Fruit fly (Drosophila melanogaster) whole organism, embryonic: Measurements from ENCODE around the gene CG13113.

Experiments used
- Asciz ChIP-seq: fragments of 200-800 bp; sonication (Bioruptor generic); optimal IDR thresholded peaks from 2 replicates; lab custom pipeline; 2017; ENCODE audit warnings: missing biosample characterization, mild to moderate bottlenecking, missing genetic modification characterization, missing genetic modification reagents
- CG10979 ChIP-seq: fragments of 200-800 bp; sonication (Bioruptor generic); optimal IDR thresholded peaks from 2 replicates; lab custom pipeline; 2018; ENCODE audit warnings: missing biosample characterization, mild to moderate bottlenecking, missing genetic modification characterization, moderate library complexity
- CG12071 ChIP-seq: fragments of 200-800 bp; sonication (Bioruptor generic); optimal IDR thresholded peaks from 3 replicates; lab custom pipeline; 2018; ENCODE audit warnings: missing biosample characterization, mild to moderate bottlenecking, missing genetic modification characterization
- CG12155 ChIP-seq: fragments of 200-800 bp; sonication (Bioruptor generic); optimal IDR thresholded peaks from 3 replicates; lab custom pipeline; 2016; ENCODE audit warnings: missing biosample characterization, missing genetic modification characterization
- CG15601 ChIP-seq: fragments of 200-800 bp; sonication (Bioruptor generic); optimal IDR thresholded peaks from 3 replicates; lab custom pipeline; 2019; ENCODE audit warnings: missing biosample characterization, mild to moderate bottlenecking, missing genetic modification characterization, moderate library complexity
- CG16813 ChIP-seq: fragments of 200-800 bp; sonication (Bioruptor generic); IDR thresholded peaks from 3 replicates; pipeline ENCODE4 v1.3.6; 2022; ENCODE audit warnings: missing biosample characterization, missing genetic modification characterization; ENCODE audit not compliant: partially characterized antibody
- CG17385 ChIP-seq: fragments of 200-800 bp; sonication (Bioruptor generic); optimal IDR thresholded peaks from 3 replicates; lab custom pipeline; 2018; ENCODE audit warnings: missing biosample characterization, mild to moderate bottlenecking, missing genetic modification characterization
- CG17829 ChIP-seq: fragments of 200-800 bp; optimal IDR thresholded peaks from 2 replicates; lab custom pipeline; 2019; ENCODE audit warnings: missing biosample characterization, mild to moderate bottlenecking, missing genetic modification characterization, moderate library complexity
- CG18764 ChIP-seq: fragments of 200-800 bp; sonication (Bioruptor generic); optimal IDR thresholded peaks from 3 replicates; lab custom pipeline; 2016; ENCODE audit warnings: missing biosample characterization, missing genetic modification characterization
- CG30403 ChIP-seq: fragments of 200-800 bp; sonication (Bioruptor generic); optimal IDR thresholded peaks from 3 replicates; lab custom pipeline; 2016; ENCODE audit warnings: missing biosample characterization, missing genetic modification characterization
- CG31388 ChIP-seq: fragments of 200-800 bp; sonication (Bioruptor generic); optimal IDR thresholded peaks from 2 replicates; lab custom pipeline; 2016; ENCODE audit warnings: missing biosample characterization, missing genetic modification characterization
- CG32767 ChIP-seq: fragments of 200-800 bp; sonication (Bioruptor generic); IDR thresholded peaks from 2 replicates; pipeline ENCODE4 v1.3.6; 2022; ENCODE audit warnings: missing biosample characterization, missing genetic modification characterization
- CG34422 ChIP-seq: fragments of 200-800 bp; sonication (Bioruptor generic); IDR thresholded peaks from 3 replicates; pipeline ENCODE4 v1.3.6; 2022; ENCODE audit warnings: missing biosample characterization, missing genetic modification characterization
- CG42726 ChIP-seq: fragments of 200-800 bp; sonication (Bioruptor generic); IDR thresholded peaks from 2 replicates; pipeline ENCODE4 v1.3.6; 2022; ENCODE audit warnings: missing biosample characterization, missing genetic modification characterization; ENCODE audit not compliant: partially characterized antibody
- CG4707 ChIP-seq: fragments of 200-800 bp; sonication (Bioruptor generic); optimal IDR thresholded peaks from 2 replicates; lab custom pipeline; 2018; ENCODE audit warnings: missing biosample characterization, mild to moderate bottlenecking, missing genetic modification characterization, moderate library complexity
- CG5245 ChIP-seq: fragments of 200-800 bp; sonication (Bioruptor generic); optimal IDR thresholded peaks from 3 replicates; lab custom pipeline; 2016; ENCODE audit warnings: missing biosample characterization, missing genetic modification characterization
- CG6813 ChIP-seq: fragments of 200-800 bp; sonication (Bioruptor generic); optimal IDR thresholded peaks from 2 replicates; lab custom pipeline; 2017; ENCODE audit warnings: missing biosample characterization, missing genetic modification characterization, mild to moderate bottlenecking, moderate library complexity, missing genetic modification reagents
- CG7556 ChIP-seq: fragments of 200-800 bp; sonication (Bioruptor generic); optimal IDR thresholded peaks from 2 replicates; lab custom pipeline; 2017; ENCODE audit warnings: missing biosample characterization, mild to moderate bottlenecking, missing genetic modification characterization
- CG7987 ChIP-seq: fragments of 200-800 bp; sonication (Bioruptor generic); optimal IDR thresholded peaks from 2 replicates; lab custom pipeline; 2018; ENCODE audit warnings: missing biosample characterization, mild to moderate bottlenecking, missing genetic modification characterization, moderate library complexity
- CG8281 ChIP-seq: fragments of 200-800 bp; sonication (Bioruptor generic); optimal IDR thresholded peaks from 2 replicates; lab custom pipeline; 2018; ENCODE audit warnings: missing biosample characterization, mild to moderate bottlenecking, missing genetic modification characterization, moderate library complexity
- CG8944 ChIP-seq: fragments of 200-800 bp; sonication (Bioruptor generic); optimal IDR thresholded peaks from 3 replicates; lab custom pipeline; 2016; ENCODE audit warnings: missing biosample characterization, missing genetic modification characterization
- CG9797 ChIP-seq: fragments of 200-800 bp; sonication (Bioruptor generic); optimal IDR thresholded peaks from 3 replicates; lab custom pipeline; 2018; ENCODE audit warnings: missing biosample characterization, mild to moderate bottlenecking, missing genetic modification characterization
- CHES-1-like ChIP-seq: fragments of 200-800 bp; sonication (Bioruptor generic); optimal IDR thresholded peaks from 2 replicates; lab custom pipeline; 2016; ENCODE audit warnings: missing biosample characterization, missing genetic modification characterization
- Camta ChIP-seq: fragments of 200-800 bp; sonication (Bioruptor generic); optimal IDR thresholded peaks from 2 replicates; lab custom pipeline; 2016; ENCODE audit warnings: missing biosample characterization, missing genetic modification characterization
- CkIIα-i1 ChIP-seq: fragments of 200-800 bp; sonication (Bioruptor generic); IDR thresholded peaks from 2 replicates; pipeline ENCODE4 v1.3.6; 2022; ENCODE audit warnings: missing biosample characterization, missing genetic modification characterization
- HLH4C ChIP-seq: fragments of 200-800 bp; sonication (Bioruptor generic); IDR thresholded peaks from 3 replicates; pipeline ENCODE4 v1.3.6; 2022; ENCODE audit warnings: missing biosample characterization, missing genetic modification characterization; ENCODE audit not compliant: partially characterized antibody
- Hmx ChIP-seq: fragments of 200-800 bp; sonication (Bioruptor generic); optimal IDR thresholded peaks from 2 replicates; lab custom pipeline; 2016; ENCODE audit warnings: missing biosample characterization, missing genetic modification characterization
- Oaz ChIP-seq: fragments of 200-800 bp; sonication (Bioruptor generic); IDR thresholded peaks from 2 replicates; pipeline ENCODE4 v1.3.6; 2022; ENCODE audit warnings: missing biosample characterization, missing genetic modification characterization
- Sry-β ChIP-seq: fragments of 200-800 bp; sonication (Bioruptor generic); optimal IDR thresholded peaks from 2 replicates; lab custom pipeline; 2018; ENCODE audit warnings: missing biosample characterization, mild to moderate bottlenecking, missing genetic modification characterization, moderate library complexity
- caup ChIP-seq: fragments of 200-800 bp; sonication (Bioruptor generic); optimal IDR thresholded peaks from 3 replicates; lab custom pipeline; 2017; ENCODE audit warnings: missing biosample characterization, mild to moderate bottlenecking, missing genetic modification characterization, moderate library complexity; ENCODE audit not compliant: severe bottlenecking
- en ChIP-seq: fragments of 200-800 bp; sonication (Bioruptor generic); optimal IDR thresholded peaks from 2 replicates; lab custom pipeline; 2016; ENCODE audit warnings: missing biosample characterization, missing genetic modification characterization
- esg ChIP-seq: fragments of 200-800 bp; sonication (Bioruptor generic); conservative IDR thresholded peaks from 2 replicates; pipeline ENCODE4 v1.3.6; 2022; ENCODE audit warnings: missing biosample characterization, missing genetic modification characterization
- grn ChIP-seq: fragments of 200-800 bp; sonication (Bioruptor generic); optimal IDR thresholded peaks from 3 replicates; lab custom pipeline; 2017; ENCODE audit warnings: missing biosample characterization, missing genetic modification characterization
- gro ChIP-seq: fragments of 200-800 bp; sonication (Bioruptor generic); optimal IDR thresholded peaks from 2 replicates; lab custom pipeline; 2016; ENCODE audit warnings: missing biosample characterization, missing genetic modification characterization
- gt ChIP-seq: fragments of 200-800 bp; sonication (Bioruptor generic); IDR thresholded peaks from 2 replicates; pipeline ENCODE4 v1.3.6; 2022; ENCODE audit warnings: missing biosample characterization, missing genetic modification characterization
- jing ChIP-seq: fragments of 200-800 bp; sonication (Bioruptor generic); optimal IDR thresholded peaks from 2 replicates; lab custom pipeline; 2018; ENCODE audit warnings: missing biosample characterization, mild to moderate bottlenecking, missing genetic modification characterization
- nau ChIP-seq: fragments of 200-800 bp; sonication (Bioruptor generic); optimal IDR thresholded peaks from 3 replicates; lab custom pipeline; 2017; ENCODE audit warnings: missing biosample characterization, mild to moderate bottlenecking, missing genetic modification characterization, missing genetic modification reagents
- nerfin-2 ChIP-seq: fragments of 200-800 bp; sonication (Bioruptor generic); IDR thresholded peaks from 2 replicates; pipeline ENCODE4 v1.3.6; 2022; ENCODE audit warnings: missing biosample characterization, missing genetic modification characterization; ENCODE audit not compliant: partially characterized antibody
- nmo ChIP-seq: fragments of 200-800 bp; sonication (Bioruptor generic); optimal IDR thresholded peaks from 2 replicates; lab custom pipeline; 2018; ENCODE audit warnings: missing biosample characterization, mild to moderate bottlenecking, missing genetic modification characterization, moderate library complexity
- pb ChIP-seq: fragments of 200-800 bp; sonication (Bioruptor generic); optimal IDR thresholded peaks from 3 replicates; lab custom pipeline; 2016; ENCODE audit warnings: missing biosample characterization, missing genetic modification characterization
- pho ChIP-seq: fragments of 200-800 bp; sonication (Bioruptor generic); optimal IDR thresholded peaks from 2 replicates; lab custom pipeline; 2016; ENCODE audit warnings: missing biosample characterization, missing genetic modification characterization
- row ChIP-seq: fragments of 200-800 bp; sonication (Bioruptor generic); IDR thresholded peaks from 3 replicates; pipeline ENCODE4 v1.3.6; 2022; ENCODE audit warnings: missing biosample characterization, missing genetic modification characterization
- seq ChIP-seq: fragments of 200-800 bp; sonication (Bioruptor generic); IDR thresholded peaks from 2 replicates; pipeline ENCODE4 v1.3.6; 2022; ENCODE audit warnings: missing biosample characterization, missing genetic modification characterization
- sima ChIP-seq: fragments of 200-800 bp; sonication (Bioruptor generic); optimal IDR thresholded peaks from 2 replicates; lab custom pipeline; 2016; ENCODE audit warnings: missing biosample characterization, missing genetic modification characterization
- tgo ChIP-seq: fragments of 200-800 bp; sonication (Bioruptor generic); IDR thresholded peaks from 3 replicates; pipeline ENCODE4 v1.3.6; 2022; ENCODE audit warnings: missing biosample characterization, missing genetic modification characterization
- tup ChIP-seq: fragments of 200-800 bp; sonication (Bioruptor generic); optimal IDR thresholded peaks from 2 replicates; lab custom pipeline; 2016; ENCODE audit warnings: missing biosample characterization, mild to moderate bottlenecking, missing genetic modification characterization, moderate library complexity
- yki ChIP-seq: fragments of >200 bp; optimal IDR thresholded peaks from 3 replicates; lab custom pipeline; 2018
- zf30C ChIP-seq: fragments of 200-800 bp; sonication (Bioruptor generic); optimal IDR thresholded peaks from 3 replicates; lab custom pipeline; 2018; ENCODE audit warnings: missing biosample characterization, mild to moderate bottlenecking, missing genetic modification characterization

Gene CG13113

dm6 chr2L:9569588-9570434 is 25.8 kb downstream of the CG13113 start (continued):
- TF ChIP-seq CG17385 (GFP tag; lab: Kevin White, UChicago): peak; percentile 95
- peak; percentile 64 for TF ChIP-seq grn (GFP tag; lab: Kevin White, UChicago)
- TF ChIP-seq CG9797 (GFP tag; lab: Kevin White, UChicago): no peak
- TF ChIP-seq CkIIα-i1 (GFP tag; lab: Robert Waterston, UW): peak; percentile 48; the same call in 1 of the 2 replicates
- TF ChIP-seq CG15601: peak; percentile 89
- TF ChIP-seq CG7987 (GFP tag; lab: Kevin White, UChicago): peak; percentile 77
- TF ChIP-seq Camta: peak; percentile 83
- no peak; the same call in 2 of the 3 replicates for TF ChIP-seq HLH4C (GFP tag; lab: Robert Waterston, UW)
- no peak for TF ChIP-seq CG42726 (GFP tag; lab: Robert Waterston, UW)
- TF ChIP-seq nerfin-2 (GFP tag; lab: Robert Waterston, UW): no peak
- peak; percentile 38 for TF ChIP-seq gt (GFP tag; lab: Robert Waterston, UW)
- peak; percentile 85 for TF ChIP-seq gro (GFP tag; lab: Kevin White, UChicago)
- peak; percentile 80 for TF ChIP-seq Hmx (GFP tag; lab: Kevin White, UChicago)
- TF ChIP-seq CG18764 (GFP tag; lab: Kevin White, UChicago): peak; percentile 92
- TF ChIP-seq CG10979 (tag; lab: Kevin White, UChicago): peak; percentile 96
- TF ChIP-seq CG5245: peak; percentile 92
- peak; percentile 89 for TF ChIP-seq CG8281 (tag; lab: Kevin White, UChicago)
- TF ChIP-seq row (GFP tag; lab: Robert Waterston, UW): peak; percentile 94
- TF ChIP-seq CG7556 (GFP tag; lab: Kevin White, UChicago): peak; percentile 99
- peak; percentile 86 for TF ChIP-seq CG31388 (GFP tag; lab: Kevin White, UChicago)
- peak; percentile 73 for TF ChIP-seq CG8944 (GFP tag; lab: Kevin White, UChicago)
- TF ChIP-seq yki (lab: Kevin White, UChicago): no peak
- TF ChIP-seq jing (GFP tag; lab: Kevin White, UChicago): peak; percentile 81
- peak; percentile 98 for TF ChIP-seq nmo (GFP tag; lab: Kevin White, UChicago)
- TF ChIP-seq pb (GFP tag; lab: Kevin White, UChicago): peak; percentile 71
- peak; percentile 86 for TF ChIP-seq Oaz (GFP tag; lab: Robert Waterston, UW)
- TF ChIP-seq CG16813: peak; percentile 43; the same call in 2 of the 3 replicates
- peak; percentile 52 for TF ChIP-seq sima (GFP tag; lab: Kevin White, UChicago)
- TF ChIP-seq CHES-1-like (GFP tag; lab: Kevin White, UChicago): peak; percentile 86
- peak; percentile 82 for TF ChIP-seq CG12071
- TF ChIP-seq CG6813 (GFP tag; lab: Kevin White, UChicago): peak; percentile 94
- peak; percentile 97 for TF ChIP-seq caup (GFP tag; lab: Kevin White, UChicago)
- peak; percentile 92 for TF ChIP-seq seq (GFP tag; lab: Robert Waterston, UW)
- TF ChIP-seq CG32767 (GFP tag; lab: Robert Waterston, UW): peak; percentile 85
- TF ChIP-seq CG34422 (GFP tag; lab: Robert Waterston, UW): peak; percentile 91
- TF ChIP-seq tup (GFP tag; lab: Kevin White, UChicago): peak; percentile 82
- TF ChIP-seq pho: peak; percentile 81
- peak; percentile 96 for TF ChIP-seq Asciz (GFP tag; lab: Kevin White, UChicago)
- TF ChIP-seq CG12155: peak; percentile 92
- peak; percentile 85 for TF ChIP-seq CG4707 (GFP tag; lab: Kevin White, UChicago)
- peak; percentile 96 for TF ChIP-seq CG17829 (tag; lab: Kevin White, UChicago)
- TF ChIP-seq nau: peak; percentile 95
- peak; percentile 29 for TF ChIP-seq en (GFP tag; lab: Kevin White, UChicago)
- peak; percentile 85 for TF ChIP-seq esg (GFP tag; lab: Robert Waterston, UW)
- TF ChIP-seq zf30C: no peak
- peak; percentile 98 for TF ChIP-seq CG30403
- peak; percentile 92 for TF ChIP-seq tgo
- peak; percentile 48 for TF ChIP-seq Sry-β (GFP tag; lab: Kevin White, UChicago)
